Fruit fly (Drosophila melanogaster): ENCODE data around the gene Tlk.
A peak's percentile ranks its signal among the peaks of the same experiment; 100 is the strongest.

The Tlk gene

dm6 chrX:3696540-3697206 is 23.1 kb upstream of the Tlk start:
- TF ChIP-seq Crg-1 (GFP tag; optimal IDR thresholded peaks at IDR 0.05) (no peak), toe (GFP tag; optimal IDR thresholded peaks at IDR 0.05) (no peak), cic (GFP tag; optimal IDR thresholded peaks at IDR 0.05) (no peak), bab1 (GFP tag; optimal IDR thresholded peaks at IDR 0.05) (no peak), Mnt (GFP tag; optimal IDR thresholded peaks at IDR 0.05) (peak; percentile 69), CG11617 (GFP tag; optimal IDR thresholded peaks at IDR 0.05) (no peak), CG1620 (GFP tag; optimal IDR thresholded peaks at IDR 0.05) (no peak), CG5204 (GFP tag; optimal IDR thresholded peaks at IDR 0.05) (no peak), CG33017 (tag; optimal IDR thresholded peaks at IDR 0.05) (no peak)

- TF ChIP-seq tj (GFP tag; optimal IDR thresholded peaks at IDR 0.05) (peak; percentile 52), CG11617 (GFP tag; optimal IDR thresholded peaks at IDR 0.05) (peak; percentile 26), Crg-1 (GFP tag; optimal IDR thresholded peaks at IDR 0.05) (no peak), CG1620 (GFP tag; optimal IDR thresholded peaks at IDR 0.05) (peak; percentile 14), bab1 (GFP tag; optimal IDR thresholded peaks at IDR 0.05) (peak; percentile 80), cnc (optimal IDR thresholded peaks at IDR 0.05) (no peak), pad (GFP tag; optimal IDR thresholded peaks at IDR 0.05) (peak; percentile 96), ovo (GFP tag; optimal IDR thresholded peaks at IDR 0.05) (peak; percentile 93)
These were observed 15.6 kb upstream of the Tlk start for dm6 chrX:3704204-3704660.

dm6 chrX:3710531-3711084 is 9.2 kb upstream of the Tlk start:
- TF ChIP-seq tj (GFP tag; optimal IDR thresholded peaks at IDR 0.05) (peak; percentile 87), bab1 (GFP tag; optimal IDR thresholded peaks at IDR 0.05) (peak; percentile 48), kay (GFP tag; ENCODE audit: borderline replicate concordance) (no peak)

- no peak for TF ChIP-seq tj (GFP tag; optimal IDR thresholded peaks at IDR 0.05)
- no peak for TF ChIP-seq Hr96 (GFP tag; optimal IDR thresholded peaks at IDR 0.05)
- no peak for TF ChIP-seq CG33017 (tag; optimal IDR thresholded peaks at IDR 0.05)
- TF ChIP-seq bab1 (GFP tag; optimal IDR thresholded peaks at IDR 0.05): peak; percentile 55
- TF ChIP-seq CG11617 (GFP tag; optimal IDR thresholded peaks at IDR 0.05): no peak
These were observed 5.8 kb upstream of the Tlk start for dm6 chrX:3714020-3714419.

- TF ChIP-seq Clk (GFP tag; optimal IDR thresholded peaks at IDR 0.05) (no peak), Mnt (GFP tag; optimal IDR thresholded peaks at IDR 0.05) (no peak), CG5204 (GFP tag; optimal IDR thresholded peaks at IDR 0.05) (no peak), bab1 (GFP tag; optimal IDR thresholded peaks at IDR 0.05) (no peak), CG12768 (GFP tag; optimal IDR thresholded peaks at IDR 0.05) (no peak), CG33017 (tag; optimal IDR thresholded peaks at IDR 0.05) (no peak), CG14711 (tag; optimal IDR thresholded peaks at IDR 0.05) (no peak), tj (GFP tag; optimal IDR thresholded peaks at IDR 0.05) (no peak), CG7101 (tag; optimal IDR thresholded peaks at IDR 0.05) (no peak), CG11617 (GFP tag; optimal IDR thresholded peaks at IDR 0.05) (no peak)
These were observed 4.2 kb upstream of the Tlk start for dm6 chrX:3715616-3716015.

dm6 chrX:3718592-3719267 is 1.1 kb upstream of the Tlk start:
- TF ChIP-seq CG12768 (GFP tag; optimal IDR thresholded peaks at IDR 0.05) (peak; percentile 50), ovo (GFP tag; optimal IDR thresholded peaks at IDR 0.05) (no peak), CG7101 (tag; optimal IDR thresholded peaks at IDR 0.05) (peak; percentile 1), Mnt (GFP tag; optimal IDR thresholded peaks at IDR 0.05) (peak; percentile 67), kay (GFP tag; ENCODE audit: borderline replicate concordance) (peak; percentile 87), toe (GFP tag; optimal IDR thresholded peaks at IDR 0.05) (no peak), Clk (GFP tag; optimal IDR thresholded peaks at IDR 0.05) (no peak), pad (GFP tag; optimal IDR thresholded peaks at IDR 0.05) (peak; percentile 6), cic (GFP tag; optimal IDR thresholded peaks at IDR 0.05) (peak; percentile 62), tj (GFP tag; optimal IDR thresholded peaks at IDR 0.05) (peak; percentile 50)

DNA sequence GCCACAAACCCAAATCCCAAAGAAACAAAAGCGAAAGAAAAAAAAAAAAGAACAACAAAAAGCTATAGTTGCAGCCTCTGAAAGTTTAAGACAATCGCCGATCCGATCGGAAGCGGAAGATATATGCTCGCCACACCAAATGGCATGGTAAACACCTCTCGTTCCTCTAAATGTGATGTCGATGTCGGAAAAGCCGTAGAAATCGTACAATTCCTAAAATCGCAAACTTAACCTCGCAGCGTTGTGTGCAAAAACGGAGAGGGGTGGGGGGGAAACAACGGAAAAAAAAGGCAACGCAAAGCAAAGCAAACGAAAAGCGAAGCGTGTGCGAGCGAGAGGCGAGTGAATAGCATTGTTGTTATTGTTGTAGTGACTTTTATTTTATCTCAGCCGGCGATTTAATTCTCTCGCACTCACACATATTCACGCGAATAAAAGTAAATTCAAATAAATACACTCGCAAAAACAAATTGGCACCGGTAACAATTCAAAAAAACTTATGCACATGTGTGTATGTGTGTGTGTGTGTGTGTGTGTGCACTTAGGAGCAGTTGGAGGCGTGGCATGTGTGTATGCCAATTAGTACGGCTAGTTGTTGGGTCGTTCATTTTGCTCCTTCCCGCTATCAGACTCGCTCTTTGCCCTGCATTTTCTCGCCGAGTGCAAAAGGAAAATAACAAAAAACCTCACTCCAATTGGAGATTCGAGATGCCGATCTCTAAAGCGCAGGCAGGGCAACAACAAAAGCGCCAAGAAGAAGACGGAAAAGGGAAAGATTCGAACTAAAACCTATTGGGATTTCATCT is 572 bp downstream of the Tlk start:
- TF ChIP-seq pad (GFP tag; optimal IDR thresholded peaks at IDR 0.05): no peak
- peak; percentile 5 for TF ChIP-seq CG12768 (GFP tag; optimal IDR thresholded peaks at IDR 0.05)
- TF ChIP-seq CG5204 (GFP tag; optimal IDR thresholded peaks at IDR 0.05): no peak
- peak; percentile 87 for TF ChIP-seq tj (GFP tag; optimal IDR thresholded peaks at IDR 0.05)
- TF ChIP-seq CG1620 (GFP tag; optimal IDR thresholded peaks at IDR 0.05): peak; percentile 25
- TF ChIP-seq bab1 (GFP tag; optimal IDR thresholded peaks at IDR 0.05): no peak
- TF ChIP-seq CG7101 (tag; optimal IDR thresholded peaks at IDR 0.05): no peak
- peak; percentile 5 for TF ChIP-seq Mnt (GFP tag; optimal IDR thresholded peaks at IDR 0.05)
- TF ChIP-seq CG7045 (GFP tag; optimal IDR thresholded peaks at IDR 0.05): no peak
- TF ChIP-seq cnc (optimal IDR thresholded peaks at IDR 0.05): no peak
- TF ChIP-seq ovo (GFP tag; optimal IDR thresholded peaks at IDR 0.05): no peak
- TF ChIP-seq Crg-1 (GFP tag; optimal IDR thresholded peaks at IDR 0.05): peak; percentile 48
- peak; percentile 54 for TF ChIP-seq CG11617 (GFP tag; optimal IDR thresholded peaks at IDR 0.05)
- TF ChIP-seq Clk (GFP tag; optimal IDR thresholded peaks at IDR 0.05): no peak
- no peak for TF ChIP-seq cic (GFP tag; optimal IDR thresholded peaks at IDR 0.05)
